Fruit fly (Drosophila melanogaster): ENCODE measurements around the gene CG45067.

Gene CG45067

DNA sequence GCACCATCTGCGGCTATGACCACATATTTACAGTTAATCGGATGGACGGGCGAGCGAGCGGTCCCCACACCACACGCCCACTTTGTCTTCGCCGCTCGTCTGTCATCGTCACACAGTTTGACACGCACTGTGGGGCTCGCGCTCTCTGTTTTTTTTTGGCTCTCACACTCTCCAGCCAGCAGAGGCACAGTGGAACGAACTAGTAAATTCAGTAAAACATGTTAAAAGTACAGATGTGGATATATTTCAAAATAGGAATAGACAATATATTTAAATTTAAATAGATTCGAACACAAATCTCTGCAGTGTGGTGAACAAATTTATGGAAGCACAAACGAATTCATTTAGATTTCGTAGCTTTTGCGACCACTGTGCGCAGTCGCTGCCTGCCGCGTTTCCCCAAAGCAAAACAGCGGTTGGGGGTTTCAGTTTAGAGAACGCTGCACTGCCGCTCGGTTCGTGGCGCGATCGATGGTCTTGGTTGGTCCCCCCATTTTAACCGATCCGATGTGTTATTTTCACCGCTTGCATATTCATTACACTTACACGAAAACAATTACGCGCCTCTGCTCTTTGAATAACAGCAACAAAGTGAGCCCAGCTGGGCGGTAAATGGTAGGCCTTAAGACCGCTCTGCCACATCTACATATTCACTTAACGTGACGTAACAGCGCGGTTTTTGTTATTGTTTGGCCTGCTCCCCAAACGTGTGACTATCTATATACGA lies 33.0 kb downstream of the CG45067 start (continued):
- TF ChIP-seq Lhr (GFP tag; optimal IDR thresholded peaks at IDR 0.05) (peak; percentile 95), CG31441 (GFP tag; IDR thresholded peaks at IDR 0.05) (peak; percentile 96), klu (GFP tag; IDR thresholded peaks at IDR 0.05) (peak; percentile 96), CG10321 (GFP tag; IDR thresholded peaks at IDR 0.05) (peak; percentile 88), CG2889 (GFP tag; IDR thresholded peaks at IDR 0.05) (peak; percentile 98), ssp (GFP tag; IDR thresholded peaks at IDR 0.05) (peak; percentile 92), CG3995 (GFP tag; optimal IDR thresholded peaks at IDR 0.05) (peak; percentile 83), Hr78 (GFP tag; optimal IDR thresholded peaks at IDR 0.05) (peak in 1 of 2 experiments; percentile 77), tgo (GFP tag; IDR thresholded peaks at IDR 0.05) (peak; percentile 98), HLHmδ (GFP tag; optimal IDR thresholded peaks at IDR 0.05) (peak; percentile 31), CG5245 (GFP tag; optimal IDR thresholded peaks at IDR 0.05) (peak; percentile 97), gsb-n (tag; optimal IDR thresholded peaks at IDR 0.05) (peak; percentile 98), CG11560 (tag; IDR thresholded peaks at IDR 0.05) (peak; percentile 92), CG10565 (GFP tag; optimal IDR thresholded peaks at IDR 0.05) (peak; percentile 91), lbe (GFP tag; optimal IDR thresholded peaks at IDR 0.05) (peak; percentile 98), CG6854 (GFP tag; optimal IDR thresholded peaks at IDR 0.05) (peak; percentile 99), CkIIα-i1 (GFP tag; IDR thresholded peaks at IDR 0.05) (peak; percentile 72; the same call in 1 of the 2 replicates), Tbp (GFP tag; optimal IDR thresholded peaks at IDR 0.05) (no peak), CG18011 (GFP tag; optimal IDR thresholded peaks at IDR 0.05) (peak; percentile 90), CG7745 (tag; optimal IDR thresholded peaks at IDR 0.05) (peak; percentile 91), lmd (GFP tag; IDR thresholded peaks at IDR 0.05) (peak; percentile 98), ken (GFP tag; IDR thresholded peaks at IDR 0.05) (peak; percentile 99), HmgZ (tag; optimal IDR thresholded peaks at IDR 0.05) (peak; percentile 99), sna (GFP tag; IDR thresholded peaks at IDR 0.05; ENCODE audit: partially characterized antibody) (peak; percentile 90), danr (GFP tag; IDR thresholded peaks at IDR 0.05) (peak; percentile 96), pum (GFP tag; optimal IDR thresholded peaks at IDR 0.05) (peak; percentile 94), CG9727 (GFP tag; optimal IDR thresholded peaks at IDR 0.05) (peak; percentile 98), D19A (tag; optimal IDR thresholded peaks at IDR 0.05) (peak; percentile 95), Oaz (GFP tag; IDR thresholded peaks at IDR 0.05) (peak; percentile 98), vvl (GFP tag; IDR thresholded peaks at IDR 0.05) (peak; percentile 99), CG17802 (tag; optimal IDR thresholded peaks at IDR 0.05) (peak; percentile 91), CG7928 (GFP tag; optimal IDR thresholded peaks at IDR 0.05) (peak; percentile 82), CG33213 (GFP tag; optimal IDR thresholded peaks at IDR 0.05) (peak; percentile 95), HLH54F (GFP tag; optimal IDR thresholded peaks at IDR 0.05) (peak; percentile 97), CG32532 (GFP tag; IDR thresholded peaks at IDR 0.05) (peak; percentile 99), Bgb (GFP tag; IDR thresholded peaks at IDR 0.05; ENCODE audit: partially characterized antibody) (peak; percentile 81), chinmo (GFP tag; IDR thresholded peaks at IDR 0.05; ENCODE audit: partially characterized antibody) (peak; percentile 85; the same call in 2 of the 4 replicates), ind (GFP tag; optimal IDR thresholded peaks at IDR 0.05) (peak; percentile 99), CG8478 (optimal IDR thresholded peaks at IDR 0.05) (no peak), CG6689 (GFP tag; IDR thresholded peaks at IDR 0.05) (peak; percentile 98), mld (GFP tag; IDR thresholded peaks at IDR 0.05; ENCODE audit: partially characterized antibody) (peak; percentile 72; the same call in 1 of the 3 replicates), Opbp (GFP tag; IDR thresholded peaks at IDR 0.05; ENCODE audit: partially characterized antibody) (peak; percentile 83), CTCF (GFP tag; optimal IDR thresholded peaks at IDR 0.05) (peak; percentile 76), Hr39 (optimal IDR thresholded peaks at IDR 0.05) (no peak), lola (GFP tag; optimal IDR thresholded peaks at IDR 0.05) (peak in 1 of 3 experiments; percentile 94), CG4404 (GFP tag; IDR thresholded peaks at IDR 0.05) (peak; percentile 95), z (GFP tag; IDR thresholded peaks at IDR 0.05) (peak; percentile 78), prd (optimal IDR thresholded peaks at IDR 0.05) (no peak), prd (GFP tag; IDR thresholded peaks at IDR 0.05) (peak; percentile 99), fu2 (GFP tag; optimal IDR thresholded peaks at IDR 0.05) (peak; percentile 93), otp (GFP tag; IDR thresholded peaks at IDR 0.05) (peak; percentile 99)

All from whole organism, embryonic.